Fruit fly (Drosophila melanogaster) whole organism, pupa: ENCODE data around the gene tex.

ENCODE experiments used
- CG10348 ChIP-seq: fragments of 200-800 bp; sonication (Bioruptor generic); IDR thresholded peaks from 2 replicates; pipeline ENCODE4 v1.3.6; 2022; ENCODE audit warnings: missing biosample characterization, missing genetic modification characterization
- CG12605 ChIP-seq: fragments of 200-800 bp; sonication (Bioruptor generic); IDR thresholded peaks from 2 replicates; pipeline ENCODE4 v1.3.6; 2022; ENCODE audit warnings: missing biosample characterization, missing genetic modification characterization
- CG15710 ChIP-seq: fragments of 200-800 bp; sonication (Bioruptor generic); optimal IDR thresholded peaks from 2 replicates; lab custom pipeline; 2018; ENCODE audit warnings: missing biosample characterization, mild to moderate bottlenecking, missing genetic modification characterization, moderate library complexity
- CG34367 ChIP-seq: fragments of 200-800 bp; sonication (Bioruptor generic); optimal IDR thresholded peaks from 2 replicates; lab custom pipeline; 2018; ENCODE audit warnings: missing biosample characterization, mild to moderate bottlenecking, missing genetic modification characterization
- CG4496 ChIP-seq: fragments of 200-800 bp; sonication (Bioruptor generic); IDR thresholded peaks from 3 replicates; pipeline ENCODE4 v1.3.6; 2022; ENCODE audit warnings: missing biosample characterization, missing genetic modification characterization
- CG8159 ChIP-seq: fragments of 200-800 bp; sonication (Bioruptor generic); optimal IDR thresholded peaks from 3 replicates; lab custom pipeline; 2018; ENCODE audit warnings: missing biosample characterization, mild to moderate bottlenecking, missing genetic modification characterization, moderate library complexity
- CG9948 ChIP-seq: fragments of 200-800 bp; sonication (Bioruptor generic); optimal IDR thresholded peaks from 2 replicates; lab custom pipeline; 2018; ENCODE audit warnings: missing biosample characterization, mild to moderate bottlenecking, missing genetic modification characterization, moderate library complexity
- EcR ChIP-seq: fragments of 200-800 bp; sonication (Bioruptor generic); optimal IDR thresholded peaks from 3 replicates; lab custom pipeline; 2019; ENCODE audit warnings: missing biosample characterization, missing genetic modification characterization, mild to moderate bottlenecking, moderate library complexity, missing genetic modification reagents
- fd96Ca ChIP-seq: fragments of 200-800 bp; sonication (Bioruptor generic); IDR thresholded peaks from 3 replicates; pipeline ENCODE4 v1.3.6; 2022; ENCODE audit warnings: missing biosample characterization, missing genetic modification characterization
- gl ChIP-seq: fragments of 200-800 bp; sonication (Bioruptor generic); optimal IDR thresholded peaks from 2 replicates; lab custom pipeline; 2018; ENCODE audit warnings: missing biosample characterization, mild to moderate bottlenecking, missing genetic modification characterization
- rn ChIP-seq: fragments of 200-800 bp; sonication (Bioruptor generic); IDR thresholded peaks from 2 replicates; pipeline ENCODE4 v1.3.6; 2022; ENCODE audit warnings: missing biosample characterization, missing genetic modification characterization

- TF ChIP-seq CG8159 (tag; lab: Kevin White, UChicago) (no peak), rn (GFP tag; lab: Robert Waterston, UW) (no peak), CG15710 (tag; lab: Kevin White, UChicago) (no peak), CG12605 (GFP tag; lab: Robert Waterston, UW) (no peak), CG10348 (GFP tag; lab: Robert Waterston, UW) (no peak), CG4496 (GFP tag; lab: Robert Waterston, UW) (no peak), fd96Ca (GFP tag; lab: Robert Waterston, UW) (0 out of 3 replicates have a peak, but pooled peaks have one; percentile 28), CG34367 (tag; lab: Kevin White, UChicago) (no peak), gl (tag; lab: Kevin White, UChicago) (no peak), CG9948 (tag; lab: Kevin White, UChicago) (no peak), EcR (GFP tag; lab: Kevin White, UChicago) (no peak)
These were observed 26.5 kb upstream of the tex start for dm6 chr3R:8334982-8335381.
